Fruit fly (Drosophila melanogaster): ENCODE measurements around the gene CG11975.
A peak's percentile ranks its signal among the peaks of the same experiment; 100 is the strongest.

DNA sequence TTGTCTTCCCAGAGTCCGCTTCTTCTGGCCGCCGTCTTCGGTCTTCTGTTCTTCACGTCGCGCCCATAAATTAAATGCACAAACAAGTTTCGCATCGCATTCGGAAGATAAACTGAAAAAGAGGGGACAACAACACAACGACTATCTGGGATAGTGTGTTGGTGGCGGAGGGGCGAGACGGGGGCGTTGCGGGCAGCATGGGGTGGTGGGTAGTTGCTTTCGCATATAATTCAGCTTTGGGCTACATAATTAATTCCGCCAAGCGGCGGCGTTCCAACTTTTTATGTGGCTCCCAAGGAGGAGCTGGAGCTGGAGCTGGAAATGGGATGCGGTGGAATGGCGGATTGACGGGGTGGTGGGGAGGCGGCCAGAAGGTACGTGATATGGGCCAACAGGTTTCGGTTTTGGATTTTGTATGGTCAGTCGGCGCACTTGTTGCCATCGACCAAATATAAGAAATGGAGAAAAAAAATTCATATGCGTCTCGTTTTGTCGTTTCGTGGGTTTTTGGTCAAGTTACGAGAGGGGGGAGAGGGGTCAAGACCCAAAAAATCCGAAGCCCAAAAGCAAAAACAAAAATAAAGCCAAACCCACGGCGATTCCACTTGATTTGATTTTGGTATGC, 23.6 kb upstream of the CG11975 start:
- TF ChIP-seq Hr39 (GFP tag; optimal IDR thresholded peaks at IDR 0.05) (no peak), CG16779 (tag; optimal IDR thresholded peaks at IDR 0.05) (no peak), Eip75B (GFP tag; optimal IDR thresholded peaks at IDR 0.05) (peak; percentile 31), CG8632 (GFP tag; optimal IDR thresholded peaks at IDR 0.05) (no peak), Blimp-1 (GFP tag; optimal IDR thresholded peaks at IDR 0.05) (no peak), CG7368 (GFP tag; optimal IDR thresholded peaks at IDR 0.05) (no peak), CG3032 (tag; optimal IDR thresholded peaks at IDR 0.05) (no peak), Gug (GFP tag; IDR thresholded peaks at IDR 0.05) (no peak), CG31627 (GFP tag; optimal IDR thresholded peaks at IDR 0.05) (no peak), Sox102F (GFP tag; optimal IDR thresholded peaks at IDR 0.05) (no peak), Sox14 (GFP tag; optimal IDR thresholded peaks at IDR 0.05) (no peak), cyc (GFP tag; optimal IDR thresholded peaks at IDR 0.05) (no peak)

Measured in whole organism, prepupa.